Worm (Caenorhabditis elegans) whole organism, midembryonic: ENCODE measurements around the gene Y53C12A.7.

Experiments used
- T22C8.4 ChIP-seq: fragments of 200-800 bp; sonication (Bioruptor generic); IDR thresholded peaks from 2 replicates; pipeline ENCODE4 v1.3.6; 2022; ENCODE audit warnings: missing genetic modification characterization, missing compliant biosample characterization
- cog-1 ChIP-seq: sonication (generic microtip); optimal IDR thresholded peaks from 2 replicates; lab custom pipeline; 2016; ENCODE audit warnings: missing genetic modification characterization, missing compliant biosample characterization
- flt-1 ChIP-seq: fragments of 200-800 bp; sonication (Bioruptor generic); IDR thresholded peaks from 2 replicates; pipeline ENCODE4 v1.3.6; 2022; ENCODE audit warnings: missing genetic modification characterization, missing compliant biosample characterization
- klf-2 ChIP-seq: fragments of 200-800 bp; sonication (Bioruptor generic); conservative IDR thresholded peaks from 2 replicates; pipeline ENCODE4 v1.3.6; 2022; ENCODE audit warnings: missing genetic modification reagents, missing genetic modification characterization, missing compliant biosample characterization
- med-1 ChIP-seq: sonication (generic microtip); optimal IDR thresholded peaks from 2 replicates; lab custom pipeline; 2017; ENCODE audit warnings: missing genetic modification characterization, mild to moderate bottlenecking, missing compliant biosample characterization, antibody characterized with exemption, missing genetic modification reagents; ENCODE audit not compliant: insufficient read depth
- ref-1 ChIP-seq: fragments of 200-800 bp; sonication (Bioruptor generic); conservative IDR thresholded peaks from 2 replicates; pipeline ENCODE4 v1.3.6; 2022; ENCODE audit warnings: missing genetic modification reagents, missing genetic modification characterization, missing compliant biosample characterization
- tab-1 ChIP-seq: fragments of 200-800 bp; sonication (Bioruptor generic); IDR thresholded peaks from 2 replicates; pipeline ENCODE4 v1.3.6; 2022; ENCODE audit warnings: missing genetic modification characterization, missing compliant biosample characterization
- ztf-23 ChIP-seq: fragments of 200-800 bp; sonication (Bioruptor generic); IDR thresholded peaks from 2 replicates; pipeline ENCODE4 v1.3.6; 2022; ENCODE audit warnings: missing genetic modification reagents, missing genetic modification characterization, missing compliant biosample characterization
- ztf-29 ChIP-seq: fragments of 200-800 bp; sonication (Bioruptor generic); IDR thresholded peaks from 2 replicates; pipeline ENCODE4 v1.3.6; 2022; ENCODE audit warnings: missing genetic modification reagents, missing genetic modification characterization, missing compliant biosample characterization

DNA sequence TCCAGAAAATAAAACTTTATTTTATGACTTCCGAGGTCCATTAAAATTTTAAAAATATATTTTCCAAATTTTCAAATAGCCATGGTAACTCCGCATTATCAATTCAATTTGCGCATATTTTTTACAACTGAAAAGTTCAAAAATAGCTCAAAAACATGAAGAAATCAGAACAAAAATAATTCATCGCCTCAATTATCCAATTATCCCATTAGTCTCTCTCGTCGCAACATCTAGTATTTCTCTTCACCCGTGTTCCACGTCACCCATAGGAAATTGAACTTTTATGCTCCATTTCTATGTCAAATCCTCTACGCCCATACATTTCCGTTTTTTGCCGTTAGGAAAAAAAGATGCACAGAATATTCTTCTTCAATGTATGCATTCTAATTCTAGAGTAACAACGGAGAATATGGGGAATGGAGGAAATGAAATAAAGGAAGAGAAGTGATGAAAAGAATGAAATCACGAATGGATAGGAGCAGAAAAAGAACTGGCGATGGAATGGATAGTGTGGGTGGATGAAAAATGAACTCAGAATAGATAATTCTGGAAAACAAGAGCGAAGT is 10.2 kb upstream of the Y53C12A.7 start:
- TF ChIP-seq ztf-29 (GFP tag; lab: Robert Waterston, UW) = no peak
- no peak for TF ChIP-seq ztf-23 (GFP tag; lab: Robert Waterston, UW)
- TF ChIP-seq med-1 (GFP tag; lab: Kevin White, UChicago) = no peak
- TF ChIP-seq ref-1 (GFP tag; lab: Robert Waterston, UW) = no peak
- TF ChIP-seq T22C8.4 (GFP tag; lab: Robert Waterston, UW) = no peak
- TF ChIP-seq cog-1 (tag; lab: Kevin White, UChicago) = no peak
- no peak for TF ChIP-seq klf-2 (GFP tag; lab: Robert Waterston, UW)
- TF ChIP-seq flt-1 (GFP tag; lab: Robert Waterston, UW) = no peak
- no peak for TF ChIP-seq tab-1
